Worm (Caenorhabditis elegans) whole organism, L1 larva: ENCODE measurements around the gene ZC239.22.
A peak's percentile ranks its signal among the peaks of the same experiment; 100 is the strongest.

Source experiments
- F16B12.6 ChIP-seq: fragments of 150-350 bp; optimal IDR thresholded peaks from 2 replicates; lab custom pipeline; 2014; ENCODE audit warnings: missing biosample characterization, missing genetic modification characterization
- ama-1 ChIP-seq: fragments of 150-350 bp; optimal IDR thresholded peaks from 2 replicates; lab custom pipeline; 2014
- blmp-1 ChIP-seq: fragments of 150-350 bp; optimal IDR thresholded peaks from 2 replicates; lab custom pipeline; 2014; ENCODE audit warnings: missing biosample characterization, missing genetic modification characterization
- ceh-82 ChIP-seq, 3 experiments: fragments of 150-350 bp in 1 of 3; sonication (generic microtip) in 2 of 3; optimal IDR thresholded peaks; 2 replicates each; lab custom pipeline; 2014 to 2017; ENCODE audit warnings: missing biosample characterization in 3 of 3, missing genetic modification characterization in 3 of 3
- ceh-88 ChIP-seq: fragments of 200-800 bp; sonication (Bioruptor generic); IDR thresholded peaks from 2 replicates; pipeline ENCODE4 v1.3.6; 2022; ENCODE audit warnings: missing genetic modification characterization, missing compliant biosample characterization
- ceh-90 ChIP-seq: sonication (generic microtip); optimal IDR thresholded peaks from 2 replicates; lab custom pipeline; 2016; ENCODE audit warnings: missing genetic modification characterization, missing compliant biosample characterization
- ces-1 ChIP-seq: fragments of 150-350 bp; optimal IDR thresholded peaks from 2 replicates; lab custom pipeline; 2014; ENCODE audit warnings: missing biosample characterization, missing genetic modification reagents, missing genetic modification characterization
- dpl-1 ChIP-seq, 3 experiments: fragments of 150-350 bp in 2 of 3; sonication (generic microtip) in 1 of 3; optimal IDR thresholded peaks; 2 replicates each; lab custom pipeline; 2014 to 2017; ENCODE audit warnings: missing biosample characterization in 3 of 3, missing genetic modification characterization in 3 of 3, missing genetic modification reagents in 3 of 3
- efl-1 ChIP-seq, 4 experiments: fragments of 150-350 bp; optimal IDR thresholded peaks in 3 of 4; peaks in 1 of 4; 1 replicate in 1 of 4; 2 replicates in 3 of 4; lab custom pipeline; 2014; ENCODE audit warnings: missing biosample characterization in 2 of 4, missing genetic modification characterization in 2 of 4, missing genetic modification reagents in 2 of 4
- efl-3 ChIP-seq: fragments of 200-800 bp; sonication (Bioruptor generic); optimal IDR thresholded peaks from 2 replicates; lab custom pipeline; 2018; ENCODE audit warnings: mild to moderate bottlenecking, missing genetic modification characterization, missing compliant biosample characterization
- egl-27 ChIP-seq, 2 experiments: fragments of 150-350 bp in 1 of 2; sonication (generic microtip); optimal IDR thresholded peaks; 3 replicates each; lab custom pipeline; 2017 to 2018; ENCODE audit warnings: missing biosample characterization in 2 of 2, missing genetic modification characterization in 2 of 2, missing genetic modification reagents in 2 of 2
- elt-2 ChIP-seq: sonication (generic microtip); optimal IDR thresholded peaks from 2 replicates; lab custom pipeline; 2016; ENCODE audit warnings: missing genetic modification characterization, mild to moderate bottlenecking, inconsistent platforms, missing compliant biosample characterization, missing genetic modification reagents
- ets-5 ChIP-seq: fragments of 200-800 bp; sonication (Bioruptor generic); IDR thresholded peaks from 2 replicates; pipeline ENCODE4 v1.3.6; 2022; ENCODE audit warnings: missing genetic modification characterization, missing compliant biosample characterization
- fkh-4 ChIP-seq: sonication (generic microtip); optimal IDR thresholded peaks from 2 replicates; lab custom pipeline; 2016; ENCODE audit warnings: missing compliant biosample characterization, missing genetic modification characterization, borderline replicate concordance
- fkh-8 ChIP-seq: sonication (generic microtip); optimal IDR thresholded peaks from 2 replicates; lab custom pipeline; 2016; ENCODE audit warnings: mild to moderate bottlenecking, missing genetic modification characterization, missing compliant biosample characterization
- grh-1 ChIP-seq: fragments of 200-800 bp; sonication (Bioruptor generic); IDR thresholded peaks from 2 replicates; pipeline ENCODE4 v1.3.6; 2022; ENCODE audit warnings: missing genetic modification reagents, missing genetic modification characterization, missing compliant biosample characterization
- irx-1 ChIP-seq: sonication (generic microtip); optimal IDR thresholded peaks from 2 replicates; lab custom pipeline; 2016; ENCODE audit warnings: missing genetic modification characterization, missing compliant biosample characterization
- isw-1 ChIP-seq: fragments of 200-800 bp; sonication (Bioruptor generic); IDR thresholded peaks from 2 replicates; pipeline ENCODE4 v1.3.6; 2022; ENCODE audit warnings: missing genetic modification characterization, missing compliant biosample characterization
- jun-1 ChIP-seq: fragments of 150-350 bp; optimal IDR thresholded peaks from 2 replicates; lab custom pipeline; 2014; ENCODE audit warnings: missing biosample characterization, missing genetic modification reagents, missing genetic modification characterization
- lin-13 ChIP-seq: fragments of 150-350 bp; optimal IDR thresholded peaks from 2 replicates; lab custom pipeline; 2014; ENCODE audit warnings: missing biosample characterization, missing genetic modification reagents, missing genetic modification characterization
- lin-14 ChIP-seq: fragments of 200-800 bp; sonication (Bioruptor generic); optimal IDR thresholded peaks from 2 replicates; lab custom pipeline; 2018; ENCODE audit warnings: mild to moderate bottlenecking, missing genetic modification characterization, moderate library complexity, missing compliant biosample characterization
- lin-15B ChIP-seq: fragments of 150-350 bp; sonication (generic microtip); optimal IDR thresholded peaks from 3 replicates; lab custom pipeline; 2014; ENCODE audit warnings: missing biosample characterization, missing genetic modification characterization
- lin-35 ChIP-seq, 2 experiments: fragments of 150-350 bp; optimal IDR thresholded peaks; 2 replicates each; lab custom pipeline; 2014; ENCODE audit warnings: missing biosample characterization in 2 of 2, missing genetic modification characterization in 2 of 2, missing genetic modification reagents in 2 of 2
- lin-39 ChIP-seq: fragments of 150-350 bp; optimal IDR thresholded peaks from 2 replicates; lab custom pipeline; 2014; ENCODE audit warnings: missing biosample characterization, missing genetic modification reagents, missing genetic modification characterization
- lsy-2 ChIP-seq, 2 experiments: fragments of 150-350 bp; optimal IDR thresholded peaks; 2 replicates each; lab custom pipeline; 2014; ENCODE audit warnings: missing biosample characterization in 2 of 2, missing genetic modification characterization in 2 of 2
- mab-9 ChIP-seq: fragments of 200-800 bp; sonication (Bioruptor generic); IDR thresholded peaks from 2 replicates; pipeline ENCODE4 v1.3.6; 2022; ENCODE audit warnings: missing genetic modification reagents, missing genetic modification characterization, missing compliant biosample characterization
- mef-2 ChIP-seq: fragments of 150-350 bp; optimal IDR thresholded peaks from 2 replicates; lab custom pipeline; 2014; ENCODE audit warnings: missing biosample characterization, missing genetic modification characterization
- mep-1 ChIP-seq: fragments of 150-350 bp; optimal IDR thresholded peaks from 2 replicates; lab custom pipeline; 2014; ENCODE audit warnings: missing biosample characterization, missing genetic modification characterization
- nhr-11 ChIP-seq: fragments of 150-350 bp; optimal IDR thresholded peaks from 2 replicates; lab custom pipeline; 2014; ENCODE audit warnings: missing biosample characterization, missing genetic modification characterization
- nhr-20 ChIP-seq: sonication (generic microtip); optimal IDR thresholded peaks from 2 replicates; lab custom pipeline; 2016; ENCODE audit warnings: mild to moderate bottlenecking, missing genetic modification characterization, missing compliant biosample characterization
- nhr-47 ChIP-seq: sonication (generic microtip); optimal IDR thresholded peaks from 2 replicates; lab custom pipeline; 2016; ENCODE audit warnings: mild to moderate bottlenecking, missing genetic modification characterization, moderate library complexity, missing compliant biosample characterization
- nhr-76 ChIP-seq: sonication (generic microtip); optimal IDR thresholded peaks from 2 replicates; lab custom pipeline; 2017; ENCODE audit warnings: missing biosample characterization, missing genetic modification characterization
- nhr-84 ChIP-seq: sonication (generic microtip); optimal IDR thresholded peaks from 2 replicates; lab custom pipeline; 2017; ENCODE audit warnings: missing biosample characterization, missing genetic modification characterization
- nhr-85 ChIP-seq: sonication (generic microtip); peaks from one replicate; lab custom pipeline; 2016; ENCODE audit warnings: missing genetic modification characterization, inconsistent platforms, missing compliant biosample characterization
- nhr-90 ChIP-seq: sonication (generic microtip); optimal IDR thresholded peaks from 2 replicates; lab custom pipeline; 2016; ENCODE audit warnings: mild to moderate bottlenecking, missing genetic modification characterization, missing compliant biosample characterization; ENCODE audit not compliant: poor library complexity
- rnt-1 ChIP-seq: sonication (generic microtip); optimal IDR thresholded peaks from 2 replicates; lab custom pipeline; 2016; ENCODE audit warnings: mild to moderate bottlenecking, missing genetic modification characterization, moderate library complexity, missing compliant biosample characterization
- skn-1 ChIP-seq: fragments of 150-350 bp; optimal IDR thresholded peaks from 2 replicates; lab custom pipeline; 2014; ENCODE audit warnings: missing biosample characterization, missing genetic modification characterization
- snu-23 ChIP-seq: sonication (generic microtip); optimal IDR thresholded peaks from 2 replicates; lab custom pipeline; 2016; ENCODE audit warnings: missing genetic modification characterization, missing compliant biosample characterization
- sptf-1 ChIP-seq: fragments of 150-350 bp; optimal IDR thresholded peaks from 2 replicates; lab custom pipeline; 2014; ENCODE audit warnings: missing biosample characterization, missing genetic modification characterization
- swsn-7 ChIP-seq: sonication (generic microtip); optimal IDR thresholded peaks from 2 replicates; lab custom pipeline; 2016; ENCODE audit warnings: missing genetic modification characterization, missing compliant biosample characterization
- unc-62 ChIP-seq: fragments of 150-350 bp; optimal IDR thresholded peaks from 2 replicates; lab custom pipeline; 2014; ENCODE audit warnings: missing biosample characterization, missing genetic modification reagents, missing genetic modification characterization
- xbp-1 ChIP-seq: sonication (generic microtip); optimal IDR thresholded peaks from 2 replicates; lab custom pipeline; 2016; ENCODE audit warnings: missing genetic modification characterization, missing compliant biosample characterization
- zip-4 ChIP-seq: fragments of 200-800 bp; sonication (Bioruptor generic); optimal IDR thresholded peaks from 2 replicates; lab custom pipeline; 2018; ENCODE audit warnings: mild to moderate bottlenecking, missing genetic modification characterization, moderate library complexity, missing compliant biosample characterization

ZC239.22 gene

DNA sequence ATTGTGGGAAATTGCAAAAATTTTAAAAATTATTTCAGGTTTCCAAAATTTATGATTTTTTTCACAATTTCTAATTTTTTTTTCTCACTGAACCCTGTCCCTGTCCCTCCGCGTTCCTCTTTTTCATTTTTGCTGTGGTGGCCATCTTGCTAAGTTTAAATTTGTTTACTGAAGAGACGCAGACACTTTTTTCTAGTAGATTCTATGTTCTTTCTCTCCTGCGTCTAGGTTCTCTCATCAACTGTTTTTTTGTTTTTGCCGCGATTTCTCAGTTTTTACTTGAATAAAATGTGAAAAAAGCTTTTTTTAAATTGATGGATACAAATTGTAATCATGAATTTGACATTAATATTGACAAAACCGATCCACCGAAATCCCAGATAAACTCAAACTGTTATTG is 11.4 kb downstream of the ZC239.22 start, which contains the start of gene ZC239.6:
TSS of gene ZC239.6 (plus strand) at position 381 of the 400 bp plus-strand sequence.
- peak; percentile 43 for TF ChIP-seq swsn-7 (tag; lab: Kevin White, UChicago)
- TF ChIP-seq nhr-11 (tag; lab: Kevin White, UChicago), result no peak
- TF ChIP-seq dpl-1 (GFP tag; optimal IDR thresholded peaks at IDR 0.05; lab: Kevin White, UChicago), result peak in 2 of 3 experiments; percentile 4 to 42
- TF ChIP-seq irx-1 (tag; lab: Kevin White, UChicago), result no peak
- TF ChIP-seq nhr-85 (tag; lab: Kevin White, UChicago), result peak; percentile 46
- TF ChIP-seq nhr-20 (tag; lab: Kevin White, UChicago), result peak; percentile 50
- no peak for TF ChIP-seq egl-27 (tag; optimal IDR thresholded peaks at IDR 0.05; lab: Kevin White, UChicago)
- no peak for TF ChIP-seq lin-13
- TF ChIP-seq nhr-47 (tag; lab: Kevin White, UChicago), result peak; percentile 17
- peak; percentile 27 for TF ChIP-seq mep-1 (tag; lab: Kevin White, UChicago)
- TF ChIP-seq xbp-1, result peak; percentile 16
- TF ChIP-seq elt-2 (tag; lab: Kevin White, UChicago), result no peak
- TF ChIP-seq lin-15B (tag; lab: Kevin White, UChicago), result no peak
- peak; percentile 53 for TF ChIP-seq rnt-1 (tag; lab: Kevin White, UChicago)
- TF ChIP-seq nhr-84 (tag; lab: Kevin White, UChicago), result no peak
- TF ChIP-seq lin-35 (GFP tag; optimal IDR thresholded peaks at IDR 0.05; lab: Kevin White, UChicago), result peak in 1 of 2 experiments; percentile 8
- TF ChIP-seq lin-14, result peak; percentile 69
- TF ChIP-seq fkh-4 (tag; lab: Kevin White, UChicago), result no peak
- no peak for TF ChIP-seq ceh-88
- TF ChIP-seq unc-62 (GFP tag; lab: Kevin White, UChicago), result no peak
- TF ChIP-seq ceh-82 (tag; optimal IDR thresholded peaks at IDR 0.05; lab: Kevin White, UChicago), result peak in 1 of 3 experiments; percentile 5
- TF ChIP-seq blmp-1 (tag; lab: Kevin White, UChicago), result peak; percentile 17
- no peak for TF ChIP-seq fkh-8
- TF ChIP-seq isw-1 (GFP tag; lab: Robert Waterston, UW), result no peak
- no peak for TF ChIP-seq skn-1 (tag; lab: Kevin White, UChicago)
- no peak for TF ChIP-seq ceh-90 (tag; lab: Kevin White, UChicago)
- TF ChIP-seq snu-23 (GFP tag; lab: Kevin White, UChicago), result peak; percentile 68
- no peak for TF ChIP-seq nhr-76 (tag; lab: Kevin White, UChicago)
- peak; percentile 23 to 51 for TF ChIP-seq lsy-2 (tag; optimal IDR thresholded peaks at IDR 0.05; lab: Kevin White, UChicago)
- TF ChIP-seq mef-2 (tag; lab: Kevin White, UChicago), result no peak
- TF ChIP-seq efl-1 (optimal IDR thresholded peaks at IDR 0.05; lab: Kevin White, UChicago), result peak; percentile 39 to 42
- TF ChIP-seq efl-1 (GFP tag; optimal IDR thresholded peaks at IDR 0.05 in 1 of 2; lab: Kevin White, UChicago), result peak; percentile 41 to 84

DNA sequence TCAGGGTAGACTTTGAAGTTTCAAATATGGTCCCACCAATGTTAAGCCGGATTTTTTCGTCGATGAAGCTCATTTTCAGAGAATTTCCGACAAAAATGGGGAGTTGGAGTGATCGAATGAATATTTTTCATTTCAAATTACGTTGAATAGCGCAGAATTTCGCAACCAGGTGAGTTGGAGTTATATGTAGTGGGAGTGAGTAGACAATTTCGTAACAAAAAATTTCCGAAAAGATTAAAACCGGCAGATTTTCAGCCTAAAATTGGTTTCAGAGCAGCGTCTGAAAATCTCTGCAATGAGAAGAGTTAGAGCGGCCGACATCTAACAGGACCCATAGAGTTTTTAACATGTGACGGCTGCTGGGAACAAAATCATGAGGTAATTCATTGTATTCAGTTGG is 11.9 kb downstream of the ZC239.22 start, which contains the start of gene sdz-35:
TSS of gene sdz-35 (minus strand) at position 101 of the 400 bp plus-strand sequence.
- TF ChIP-seq lin-39 (tag; lab: Kevin White, UChicago) (no peak), xbp-1 (no peak), F16B12.6 (tag; lab: Kevin White, UChicago) (no peak), blmp-1 (tag; lab: Kevin White, UChicago) (no peak), mab-9 (GFP tag; lab: Robert Waterston, UW) (no peak), ama-1 (no peak), fkh-8 (no peak), rnt-1 (tag; lab: Kevin White, UChicago) (no peak)

DNA sequence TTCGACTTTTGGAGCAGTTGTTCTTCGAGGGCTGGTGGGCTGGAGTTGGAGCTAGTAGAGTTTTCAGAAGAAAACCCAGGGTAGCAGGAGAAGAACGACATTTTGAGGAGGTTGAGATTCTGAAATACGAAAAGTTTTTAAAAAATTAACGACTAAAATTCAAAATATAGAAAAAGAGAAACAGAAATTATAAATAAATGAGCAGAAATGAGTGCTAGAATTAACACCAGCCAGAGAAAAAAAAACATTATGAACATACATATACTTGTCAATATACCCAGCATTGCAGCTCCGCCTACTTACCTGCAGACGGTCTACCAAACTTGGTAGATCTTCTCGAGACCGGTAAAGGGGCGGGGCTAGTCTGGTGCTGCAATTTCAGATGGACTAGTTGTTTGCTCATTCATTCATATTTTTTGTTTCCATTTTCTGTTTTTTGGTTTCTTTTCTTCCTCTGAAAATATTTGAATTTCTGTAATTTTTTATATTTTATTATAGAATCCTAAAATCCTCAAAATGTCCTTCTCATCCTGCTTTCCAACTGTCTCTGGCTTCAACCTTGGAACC is 14.1 kb downstream of the ZC239.22 start, which contains the start of the genes ZC239.20 and ZC239.21:
TSS of gene ZC239.20 (minus strand) at position 101 of the 567 bp plus-strand sequence.
TSS of gene ZC239.21 (plus strand) at position 517 of the 567 bp plus-strand sequence.
- TF ChIP-seq ets-5 (GFP tag; lab: Robert Waterston, UW) (no peak), nhr-90 (tag; lab: Kevin White, UChicago) (no peak), sptf-1 (tag; lab: Kevin White, UChicago) (no peak), zip-4 (GFP tag; lab: Kevin White, UChicago) (no peak), jun-1 (no peak), efl-3 (no peak), unc-62 (GFP tag; lab: Kevin White, UChicago) (no peak), grh-1 (GFP tag; lab: Robert Waterston, UW) (no peak), ces-1 (no peak), mab-9 (GFP tag; lab: Robert Waterston, UW) (no peak)
